1 worm cellular context compared by ENCODE assay signal in the genomic region with DNA sequence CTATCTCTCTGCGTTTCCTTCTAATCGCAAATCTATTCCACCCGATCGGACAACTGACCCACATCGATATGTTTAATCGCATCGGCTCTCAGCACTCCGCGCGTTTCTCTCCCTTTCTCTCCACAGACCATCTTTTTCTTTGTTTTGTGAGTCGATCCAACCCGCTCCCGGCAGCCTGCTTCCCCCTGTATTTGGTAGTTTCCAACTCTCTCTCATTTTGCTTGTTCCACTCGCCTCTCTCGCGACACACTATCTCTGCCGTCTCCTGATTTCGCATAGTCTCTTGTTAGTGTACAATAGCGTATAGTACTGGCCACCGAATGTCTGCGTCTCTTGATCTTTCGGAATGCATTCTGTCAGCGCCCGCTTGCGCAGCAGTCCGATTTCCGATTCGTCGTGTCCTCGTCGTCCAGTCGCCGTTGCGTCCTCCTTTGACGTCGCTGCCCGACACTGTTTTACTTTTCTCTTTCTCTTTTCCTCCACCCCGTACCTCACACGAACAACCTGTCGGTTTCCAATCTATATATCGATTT.
TF ChIP-seq lines count a peak whose summit lies in the region.

No protein-coding gene starts in this region.

TF ChIP-seq in whole organism, L4 larva, 104 proteins besides CTCF, POLR2A, EP300 and RAD21 (continued from another document):
- TF ChIP-seq lir-3 (tag; optimal IDR thresholded peaks at IDR 0.05; lab: Kevin White, UChicago) (no peak), ZK337.2 (GFP tag; IDR thresholded peaks at IDR 0.05; lab: Robert Waterston, UW) (no peak), nhr-6 (tag; optimal IDR thresholded peaks at IDR 0.05; lab: Kevin White, UChicago) (no peak), nhr-111 (GFP tag; optimal IDR thresholded peaks at IDR 0.05; lab: Kevin White, UChicago) (no peak), lin-1 (GFP tag; IDR thresholded peaks at IDR 0.05; lab: Robert Waterston, UW) (no peak), T26A8.4 (GFP tag; IDR thresholded peaks at IDR 0.05; lab: Robert Waterston, UW) (no peak), vab-7 (GFP tag; IDR thresholded peaks at IDR 0.05; lab: Robert Waterston, UW) (no peak), nhr-102 (tag; optimal IDR thresholded peaks at IDR 0.05; lab: Kevin White, UChicago) (peak; percentile 41), tag-97 (GFP tag; IDR thresholded peaks at IDR 0.05; lab: Robert Waterston, UW) (no peak), dve-1 (tag; optimal IDR thresholded peaks at IDR 0.05; lab: Kevin White, UChicago; ENCODE audit: insufficient read depth) (peak; percentile 64), ama-1 (optimal IDR thresholded peaks at IDR 0.05; lab: Kevin White, UChicago) (no peak), fkh-10 (GFP tag; optimal IDR thresholded peaks at IDR 0.05; lab: Kevin White, UChicago) (no peak), attf-4 (tag; optimal IDR thresholded peaks at IDR 0.05; lab: Kevin White, UChicago) (no peak), gei-8 (GFP tag; optimal IDR thresholded peaks at IDR 0.05; lab: Kevin White, UChicago) (no peak), lim-7 (GFP tag; IDR thresholded peaks at IDR 0.05; lab: Robert Waterston, UW) (no peak), lin-13 (GFP tag; optimal IDR thresholded peaks at IDR 0.05; lab: Kevin White, UChicago) (no peak), nhr-41 (GFP tag; IDR thresholded peaks at IDR 0.05; lab: Robert Waterston, UW) (no peak), unc-62 (GFP tag; optimal IDR thresholded peaks at IDR 0.05 in 1 of 2; lab: Kevin White, UChicago) (peak in 1 of 2 experiments; percentile 72), unc-62 (tag; optimal IDR thresholded peaks at IDR 0.05; lab: Kevin White, UChicago) (no peak), spr-1 (tag; optimal IDR thresholded peaks at IDR 0.05; lab: Kevin White, UChicago) (peak; percentile 23), hif-1 (tag; optimal IDR thresholded peaks at IDR 0.05; lab: Kevin White, UChicago) (no peak), skn-1 (tag; optimal IDR thresholded peaks at IDR 0.05; lab: Kevin White, UChicago) (no peak), ceh-82 (tag; optimal IDR thresholded peaks at IDR 0.05; lab: Kevin White, UChicago) (no peak), mdl-1 (tag; optimal IDR thresholded peaks at IDR 0.05; lab: Kevin White, UChicago) (peak in 1 of 2 experiments; percentile 36), aha-1 (tag; lab: Kevin White, UChicago) (peak; percentile 94)
